Worm (Caenorhabditis elegans): Measurements from ENCODE around the gene F57H12.5.

F57H12.5 gene

ce11 chrIV:8016694-8017093 is 49.6 kb downstream of the F57H12.5 start, which contains the start of gene elpc-4:
Gene elpc-4 (plus strand): TSS chrIV:8016994.
- no peak for TF ChIP-seq pha-4 (tag; optimal IDR thresholded peaks at IDR 0.05)
- TF ChIP-seq mep-1 (tag; optimal IDR thresholded peaks at IDR 0.05) = no peak
- TF ChIP-seq ces-1 (GFP tag; optimal IDR thresholded peaks at IDR 0.05) = no peak
- TF ChIP-seq flh-1 (GFP tag; optimal IDR thresholded peaks at IDR 0.05) = no peak
- TF ChIP-seq sem-2 (GFP tag; optimal IDR thresholded peaks at IDR 0.05) = no peak
- TF ChIP-seq drap-1 (GFP tag; optimal IDR thresholded peaks at IDR 0.05) = no peak
- no peak for TF ChIP-seq zip-8 (tag; optimal IDR thresholded peaks at IDR 0.05)
- no peak for TF ChIP-seq unc-39 (tag; optimal IDR thresholded peaks at IDR 0.05)
- no peak for TF ChIP-seq lin-13 (tag; optimal IDR thresholded peaks at IDR 0.05)
- TF ChIP-seq lsy-2 (tag; optimal IDR thresholded peaks at IDR 0.05) = no peak
- TF ChIP-seq hlh-1 (tag; optimal IDR thresholded peaks at IDR 0.05) = no peak
- no peak for TF ChIP-seq unc-62 (GFP tag; optimal IDR thresholded peaks at IDR 0.05)
- TF ChIP-seq blmp-1 (tag; optimal IDR thresholded peaks at IDR 0.05) = no peak
- TF ChIP-seq nhr-76 (tag; optimal IDR thresholded peaks at IDR 0.05) = no peak
- TF ChIP-seq ceh-43 (GFP tag; optimal IDR thresholded peaks at IDR 0.05) = no peak
- TF ChIP-seq nhr-237 (tag; optimal IDR thresholded peaks at IDR 0.05) = no peak
- TF ChIP-seq ceh-83 (GFP tag; optimal IDR thresholded peaks at IDR 0.05) = no peak

All from whole organism, mixed stage, embryonic.